Worm (Caenorhabditis elegans): ENCODE measurements around the gene srx-116.

DNA sequence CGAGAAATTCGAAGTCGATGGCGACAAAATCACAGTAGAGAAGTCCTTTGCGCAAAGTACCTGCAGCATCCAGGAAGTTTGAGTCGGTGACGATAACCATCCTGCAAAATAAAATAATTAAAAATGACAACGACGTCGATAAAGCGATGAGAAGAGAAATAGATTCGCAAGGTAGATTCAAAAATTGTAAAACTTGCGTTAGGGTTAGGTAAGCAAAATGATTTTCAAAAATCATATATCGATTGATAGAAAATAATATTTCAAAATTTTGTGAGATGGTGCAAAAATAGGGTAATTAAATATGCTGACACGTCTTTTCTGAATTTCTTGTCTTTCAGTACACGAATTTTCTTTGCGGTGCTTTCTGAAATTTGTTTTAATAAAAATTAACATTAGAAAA lies 24.4 kb downstream of the srx-116 start, which contains the start of gene parn-1:
- TF ChIP-seq snpc-1.2 (GFP tag; IDR thresholded peaks at IDR 0.05) (no peak), lin-39 (tag; optimal IDR thresholded peaks at IDR 0.05) (no peak), R02D3.7 (tag; optimal IDR thresholded peaks at IDR 0.05) (no peak), lim-7 (GFP tag; IDR thresholded peaks at IDR 0.05) (no peak), lsy-2 (tag; optimal IDR thresholded peaks at IDR 0.05) (no peak), nhr-11 (tag; optimal IDR thresholded peaks at IDR 0.05) (no peak)

Data from whole organism, L4 larva.